Worm (Caenorhabditis elegans) whole organism, early embryonic: Measurements from ENCODE around the gene B0546.5.
"Not testable (repeated sequence)": the region's sequence is repeated elsewhere in the genome, so short reads cannot be mapped to it uniquely, and the experiment has no call there.

Experiments used
- B0310.2 ChIP-seq: sonication (generic microtip); optimal IDR thresholded peaks from 2 replicates; lab custom pipeline; 2016; ENCODE audit warnings: mild to moderate bottlenecking, missing genetic modification characterization, missing compliant biosample characterization
- F13C5.2 ChIP-seq: sonication (generic microtip); optimal IDR thresholded peaks from 2 replicates; lab custom pipeline; 2017; ENCODE audit warnings: mild to moderate bottlenecking, missing genetic modification characterization, inconsistent platforms, missing compliant biosample characterization
- aly-1 ChIP-seq: sonication (generic microtip); optimal IDR thresholded peaks from 2 replicates; lab custom pipeline; 2016; ENCODE audit warnings: missing genetic modification characterization, missing compliant biosample characterization
- ama-1 ChIP-seq: fragments of 150-350 bp; optimal IDR thresholded peaks from 2 replicates; lab custom pipeline; 2014
- ceh-13 ChIP-seq: fragments of 200-800 bp; sonication (Bioruptor generic); optimal IDR thresholded peaks from 2 replicates; lab custom pipeline; 2018; ENCODE audit warnings: mild to moderate bottlenecking, missing genetic modification characterization, missing compliant biosample characterization
- ceh-36 ChIP-seq: sonication (generic microtip); optimal IDR thresholded peaks from 2 replicates; lab custom pipeline; 2016; ENCODE audit warnings: missing genetic modification characterization, inconsistent platforms, missing compliant biosample characterization
- ets-7 ChIP-seq: sonication (generic microtip); optimal IDR thresholded peaks from 2 replicates; lab custom pipeline; 2016; ENCODE audit warnings: missing genotype, missing genetic modification characterization, missing compliant biosample characterization
- flt-1 ChIP-seq: fragments of 200-800 bp; sonication (Bioruptor generic); IDR thresholded peaks from 2 replicates; pipeline ENCODE4 v1.3.6; 2022; ENCODE audit warnings: missing genetic modification characterization, missing compliant biosample characterization
- hmbx-1 ChIP-seq: sonication (generic microtip); optimal IDR thresholded peaks from 2 replicates; lab custom pipeline; 2016; ENCODE audit warnings: mild to moderate bottlenecking, missing genetic modification characterization, missing compliant biosample characterization
- hmg-4 ChIP-seq: fragments of 200-800 bp; sonication (Bioruptor generic); optimal IDR thresholded peaks from 2 replicates; lab custom pipeline; 2018; ENCODE audit warnings: mild to moderate bottlenecking, missing genetic modification characterization, missing compliant biosample characterization
- hnd-1 ChIP-seq: sonication (generic microtip); optimal IDR thresholded peaks from 2 replicates; lab custom pipeline; 2016; ENCODE audit warnings: missing genetic modification characterization, missing compliant biosample characterization
- pes-1 ChIP-seq: fragments of 200-800 bp; sonication (Bioruptor generic); IDR thresholded peaks from 2 replicates; pipeline ENCODE4 v1.3.6; 2022; ENCODE audit warnings: missing genetic modification reagents, missing genetic modification characterization, missing compliant biosample characterization
- scrt-1 ChIP-seq: fragments of 200-800 bp; sonication (Bioruptor generic); IDR thresholded peaks from 2 replicates; pipeline ENCODE4 v1.3.6; 2022; ENCODE audit warnings: missing genetic modification characterization, missing compliant biosample characterization
- sea-1 ChIP-seq: fragments of 200-800 bp; sonication (Bioruptor generic); conservative IDR thresholded peaks from 2 replicates; pipeline ENCODE4 v1.3.6; 2022; ENCODE audit warnings: missing genetic modification characterization, missing compliant biosample characterization
- tbx-11 ChIP-seq: fragments of 200-800 bp; sonication (Bioruptor generic); IDR thresholded peaks from 2 replicates; pipeline ENCODE4 v1.3.6; 2022; ENCODE audit warnings: missing genetic modification characterization, missing compliant biosample characterization
- tbx-37 ChIP-seq: fragments of 200-800 bp; sonication (Bioruptor generic); conservative IDR thresholded peaks from 2 replicates; pipeline ENCODE4 v1.3.6; 2022; ENCODE audit warnings: missing genetic modification reagents, missing genetic modification characterization, missing compliant biosample characterization
- tra-4 ChIP-seq: sonication (generic microtip); optimal IDR thresholded peaks from 2 replicates; lab custom pipeline; 2017; ENCODE audit warnings: missing genetic modification characterization, missing compliant biosample characterization

The B0546.5 gene

DNA sequence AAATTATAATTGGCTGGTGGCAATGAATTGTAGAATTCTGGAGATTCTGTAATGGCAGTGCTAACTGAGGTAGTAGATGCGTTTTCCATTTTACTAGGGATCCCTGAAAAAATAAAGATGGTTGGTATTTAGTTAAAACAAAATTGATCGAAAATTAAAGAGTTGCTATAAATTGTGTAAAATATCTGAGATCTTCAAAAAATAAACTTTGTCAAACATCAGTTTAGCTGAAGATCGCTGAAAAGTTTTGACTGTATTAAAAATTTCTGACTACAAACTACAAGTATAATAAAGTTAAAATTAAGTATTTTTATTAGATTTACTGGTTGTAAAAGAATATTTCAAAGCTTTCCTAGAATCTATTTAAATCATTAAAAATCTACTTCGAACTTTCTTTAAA is at the start of gene B0546.5:
Gene B0546.5 (minus strand): TSS at position 101 of the 400 bp plus-strand sequence.
- TF ChIP-seq ceh-36; F13C5.2; ama-1 (lab: Kevin White, UChicago): not testable (repeated sequence)

DNA sequence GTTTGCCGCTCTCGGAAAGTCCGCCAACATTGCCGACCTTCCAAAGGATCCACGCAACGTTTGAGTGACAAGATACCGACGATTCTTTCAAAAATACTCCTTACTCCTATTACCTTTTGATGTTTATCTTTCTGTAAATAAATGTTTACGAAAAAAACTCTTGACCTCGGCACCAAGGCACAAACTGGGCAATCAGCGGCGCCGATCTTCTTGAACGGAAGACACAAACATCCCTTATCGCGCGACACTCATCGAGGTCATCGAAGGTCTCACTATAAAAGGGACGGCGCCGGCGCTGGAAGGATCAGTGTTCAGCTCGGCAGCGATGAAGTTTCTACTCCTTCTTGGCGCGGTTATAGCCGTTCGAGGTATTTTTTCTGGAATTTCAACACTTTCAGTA is 49.5 kb upstream of the B0546.5 start, which contains the start of gene grd-3:
Gene grd-3 (plus strand): TSS at position 302 of the 400 bp plus-strand sequence.
- TF ChIP-seq ets-7, result no peak
- no peak for TF ChIP-seq scrt-1 (GFP tag; lab: Robert Waterston, UW)
- TF ChIP-seq ceh-13 (GFP tag; lab: Kevin White, UChicago), result no peak
- TF ChIP-seq tbx-37, result no peak
- TF ChIP-seq hmbx-1 (tag; lab: Kevin White, UChicago), result no peak
- TF ChIP-seq F13C5.2, result no peak
- TF ChIP-seq sea-1, result no peak
- no peak for TF ChIP-seq tra-4
- no peak for TF ChIP-seq aly-1
- TF ChIP-seq pes-1 (GFP tag; lab: Robert Waterston, UW), result no peak
- no peak for TF ChIP-seq flt-1
- no peak for TF ChIP-seq hnd-1
- no peak for TF ChIP-seq ceh-36

- TF ChIP-seq scrt-1 (GFP tag; lab: Robert Waterston, UW) (no peak), B0310.2 (tag; lab: Kevin White, UChicago) (no peak), flt-1 (no peak), tra-4 (no peak), hmbx-1 (tag; lab: Kevin White, UChicago) (no peak), hnd-1 (no peak)
These were observed 48.1 kb upstream of the B0546.5 start, which contains the start of gene grd-13 for ce11 chrIV:3438022-3438421. grd-13 (plus strand) TSS chrIV:3438312.

ce11 chrIV:3436021-3436420 is 46.1 kb upstream of the B0546.5 start, which contains the start of gene srz-32:
srz-32 (plus strand) TSS chrIV:3436321.
- TF ChIP-seq tbx-37 (no peak), tra-4 (no peak), ets-7 (no peak), hnd-1 (no peak), sea-1 (no peak), hmg-4 (GFP tag; lab: Kevin White, UChicago) (no peak), ceh-13 (GFP tag; lab: Kevin White, UChicago) (no peak), ama-1 (lab: Kevin White, UChicago) (no peak), hmbx-1 (tag; lab: Kevin White, UChicago) (no peak), pes-1 (GFP tag; lab: Robert Waterston, UW) (no peak), scrt-1 (GFP tag; lab: Robert Waterston, UW) (no peak), ceh-36 (no peak), aly-1 (no peak), F13C5.2 (no peak), B0310.2 (tag; lab: Kevin White, UChicago) (no peak), tbx-11 (GFP tag; lab: Robert Waterston, UW) (no peak), flt-1 (no peak)

DNA sequence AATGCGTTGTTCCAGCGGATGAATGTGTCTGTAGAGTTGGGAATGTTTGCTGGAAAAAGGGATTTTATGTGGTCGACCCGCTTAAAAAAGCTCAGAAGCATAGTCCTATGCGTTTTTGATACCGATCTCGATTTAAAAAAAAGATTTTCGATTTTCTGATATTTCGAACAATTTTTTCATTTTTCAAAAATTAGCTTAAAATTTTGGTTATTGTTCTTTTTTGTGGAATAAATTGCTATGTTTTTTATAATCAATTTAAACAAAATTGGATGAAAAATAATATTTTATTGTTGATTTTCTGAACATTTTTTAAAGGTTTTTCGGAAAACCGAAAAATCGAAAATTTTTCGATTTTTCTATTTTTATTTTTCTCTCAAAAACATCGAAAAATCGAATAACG is 43.5 kb upstream of the B0546.5 start, which contains the start of gene C04C3.7:
Gene C04C3.7 (minus strand): TSS at position 101 of the 400 bp plus-strand sequence.
- not testable (repeated sequence) for TF ChIP-seq hmbx-1 (tag; lab: Kevin White, UChicago); ets-7; pes-1 (GFP tag; lab: Robert Waterston, UW)

- TF ChIP-seq ceh-36 (no peak), tbx-11 (GFP tag; lab: Robert Waterston, UW) (no peak), hnd-1 (no peak), flt-1 (no peak), tbx-37 (no peak), pes-1 (GFP tag; lab: Robert Waterston, UW) (no peak), ceh-13 (GFP tag; lab: Kevin White, UChicago) (no peak), sea-1 (no peak), ets-7 (no peak), aly-1 (no peak), hmbx-1 (tag; lab: Kevin White, UChicago) (no peak), tra-4 (no peak), ama-1 (lab: Kevin White, UChicago) (no peak), scrt-1 (GFP tag; lab: Robert Waterston, UW) (no peak), B0310.2 (tag; lab: Kevin White, UChicago) (no peak)
These were observed 38.6 kb upstream of the B0546.5 start, which contains the start of the genes C04C3.9 and srz-60 for ce11 chrIV:3428434-3428950. C04C3.9 (minus strand) TSS chrIV:3428534. srz-60 (plus strand) TSS chrIV:3428900.

ce11 chrIV:3422516-3422915 is 32.6 kb upstream of the B0546.5 start, which contains the start of gene C04C3.6:
C04C3.6 (minus strand) TSS chrIV:3422616.
- TF ChIP-seq B0310.2 (tag; lab: Kevin White, UChicago) (no peak), hnd-1 (no peak), sea-1 (no peak), hmbx-1 (tag; lab: Kevin White, UChicago) (no peak), scrt-1 (GFP tag; lab: Robert Waterston, UW) (no peak), ets-7 (no peak), tbx-11 (GFP tag; lab: Robert Waterston, UW) (no peak), tbx-37 (no peak), tra-4 (no peak), pes-1 (GFP tag; lab: Robert Waterston, UW) (no peak), hmg-4 (GFP tag; lab: Kevin White, UChicago) (no peak), aly-1 (no peak), flt-1 (no peak), ceh-13 (GFP tag; lab: Kevin White, UChicago) (no peak), F13C5.2 (no peak)

- TF ChIP-seq ets-7, result no peak
- TF ChIP-seq tbx-37, result no peak
- TF ChIP-seq hnd-1, result no peak
- TF ChIP-seq flt-1, result no peak
- TF ChIP-seq scrt-1 (GFP tag; lab: Robert Waterston, UW), result no peak
These were observed 28.8 kb upstream of the B0546.5 start for ce11 chrIV:3418741-3419140.
